Worm (Caenorhabditis elegans) whole organism, late embryonic: ENCODE results near the gene unk-1.

ENCODE experiments used
- C08G9.2 ChIP-seq: sonication (generic microtip); optimal IDR thresholded peaks from 2 replicates; lab custom pipeline; 2016; ENCODE audit warnings: mild to moderate bottlenecking, missing genetic modification characterization, moderate library complexity, missing compliant biosample characterization
- F13H6.1 ChIP-seq: sonication (generic microtip); optimal IDR thresholded peaks from 2 replicates; lab custom pipeline; 2016; ENCODE audit warnings: missing genetic modification characterization, missing compliant biosample characterization
- K02D7.2 ChIP-seq: sonication (generic microtip); optimal IDR thresholded peaks from 2 replicates; lab custom pipeline; 2017; ENCODE audit warnings: mild to moderate bottlenecking, missing genetic modification characterization, missing compliant biosample characterization
- K09A11.1 ChIP-seq: sonication (generic microtip); optimal IDR thresholded peaks from 2 replicates; lab custom pipeline; 2017; ENCODE audit warnings: antibody characterized with exemption, mild to moderate bottlenecking, missing genetic modification characterization, missing compliant biosample characterization; ENCODE audit not compliant: insufficient read depth
- ama-1 ChIP-seq: fragments of 150-350 bp; optimal IDR thresholded peaks from 2 replicates; lab custom pipeline; 2014
- ceh-14 ChIP-seq: sonication (generic microtip); optimal IDR thresholded peaks from 2 replicates; lab custom pipeline; 2016; ENCODE audit warnings: missing genotype, missing genetic modification characterization, missing compliant biosample characterization
- ceh-18 ChIP-seq: sonication (generic microtip); optimal IDR thresholded peaks from 2 replicates; lab custom pipeline; 2016; ENCODE audit warnings: missing genetic modification characterization, missing compliant biosample characterization
- ceh-2 ChIP-seq: sonication (generic microtip); optimal IDR thresholded peaks from 2 replicates; lab custom pipeline; 2016; ENCODE audit warnings: missing genotype, missing genetic modification characterization, missing compliant biosample characterization
- ceh-22 ChIP-seq: sonication (generic microtip); optimal IDR thresholded peaks from 2 replicates; lab custom pipeline; 2017; ENCODE audit warnings: missing biosample characterization, missing genetic modification characterization
- ceh-31 ChIP-seq: sonication (generic microtip); optimal IDR thresholded peaks from 2 replicates; lab custom pipeline; 2016; ENCODE audit warnings: missing genetic modification characterization, missing compliant biosample characterization
- ceh-34 ChIP-seq: sonication (generic microtip); optimal IDR thresholded peaks from 2 replicates; lab custom pipeline; 2016; ENCODE audit warnings: mild to moderate bottlenecking, missing genetic modification characterization, missing compliant biosample characterization
- ceh-48 ChIP-seq: sonication (generic microtip); optimal IDR thresholded peaks from 2 replicates; lab custom pipeline; 2016; ENCODE audit warnings: missing genetic modification characterization, inconsistent platforms, missing compliant biosample characterization
- ceh-9 ChIP-seq: sonication (generic microtip); optimal IDR thresholded peaks from 2 replicates; lab custom pipeline; 2016; ENCODE audit warnings: mild to moderate bottlenecking, missing genetic modification characterization, inconsistent platforms, missing compliant biosample characterization
- dmd-4 ChIP-seq: sonication (generic microtip); optimal IDR thresholded peaks from 2 replicates; lab custom pipeline; 2016; ENCODE audit warnings: borderline replicate concordance, missing genetic modification characterization, missing compliant biosample characterization
- elt-2 ChIP-seq: sonication (generic microtip); optimal IDR thresholded peaks from 2 replicates; lab custom pipeline; 2016; ENCODE audit warnings: missing genetic modification reagents, missing genetic modification characterization, missing compliant biosample characterization
- elt-4 ChIP-seq: sonication (generic microtip); optimal IDR thresholded peaks from 2 replicates; lab custom pipeline; 2016; ENCODE audit warnings: missing genetic modification characterization, missing compliant biosample characterization
- fax-1 ChIP-seq: sonication (generic microtip); optimal IDR thresholded peaks from 2 replicates; lab custom pipeline; 2016; ENCODE audit warnings: missing genotype, missing genetic modification characterization, missing compliant biosample characterization
- fkh-6 ChIP-seq: sonication (generic microtip); optimal IDR thresholded peaks from 2 replicates; lab custom pipeline; 2016; ENCODE audit warnings: missing genetic modification characterization, missing compliant biosample characterization
- hlh-13 ChIP-seq: fragments of 200-800 bp; sonication (Bioruptor generic); optimal IDR thresholded peaks from 2 replicates; lab custom pipeline; 2018; ENCODE audit warnings: mild to moderate bottlenecking, missing genetic modification characterization, missing compliant biosample characterization
- hlh-15 ChIP-seq: sonication (generic microtip); optimal IDR thresholded peaks from 2 replicates; lab custom pipeline; 2016; ENCODE audit warnings: missing genetic modification characterization, missing compliant biosample characterization
- hlh-30 ChIP-seq: sonication (generic microtip); optimal IDR thresholded peaks from 2 replicates; lab custom pipeline; 2017; ENCODE audit warnings: antibody characterized with exemption, missing genetic modification characterization, missing compliant biosample characterization; ENCODE audit not compliant: insufficient read depth
- hlh-6 ChIP-seq: sonication (generic microtip); optimal IDR thresholded peaks from 2 replicates; lab custom pipeline; 2016; ENCODE audit warnings: missing genotype, missing genetic modification characterization, missing compliant biosample characterization
- hlh-8 ChIP-seq: sonication (generic microtip); optimal IDR thresholded peaks from 2 replicates; lab custom pipeline; 2016; ENCODE audit warnings: missing genotype, missing genetic modification characterization, missing compliant biosample characterization
- madf-2 ChIP-seq: sonication (generic microtip); optimal IDR thresholded peaks from 2 replicates; lab custom pipeline; 2017; ENCODE audit warnings: missing genetic modification characterization, missing compliant biosample characterization
- mec-3 ChIP-seq: sonication (generic microtip); optimal IDR thresholded peaks from 2 replicates; lab custom pipeline; 2016; ENCODE audit warnings: borderline replicate concordance, missing genetic modification characterization, missing compliant biosample characterization
- nfya-1 ChIP-seq: sonication (generic microtip); optimal IDR thresholded peaks from 2 replicates; lab custom pipeline; 2017; ENCODE audit warnings: missing genetic modification characterization, mild to moderate bottlenecking, missing compliant biosample characterization, antibody characterized with exemption, moderate library complexity
- nhr-232 ChIP-seq: sonication (generic microtip); optimal IDR thresholded peaks from 2 replicates; lab custom pipeline; 2016; ENCODE audit warnings: missing genetic modification characterization, missing compliant biosample characterization
- pag-3 ChIP-seq: sonication (generic microtip); optimal IDR thresholded peaks from 2 replicates; lab custom pipeline; 2016; ENCODE audit warnings: missing compliant biosample characterization, missing genetic modification characterization, borderline replicate concordance
- pat-9 ChIP-seq: fragments of 200-800 bp; sonication (Bioruptor generic); optimal IDR thresholded peaks from 2 replicates; lab custom pipeline; 2018; ENCODE audit warnings: mild to moderate bottlenecking, missing genetic modification characterization, moderate library complexity, missing compliant biosample characterization
- pax-1 ChIP-seq: fragments of 150-350 bp; optimal IDR thresholded peaks from 2 replicates; lab custom pipeline; 2014; ENCODE audit warnings: missing biosample characterization, missing genetic modification characterization
- pha-2 ChIP-seq: sonication (generic microtip); optimal IDR thresholded peaks from 2 replicates; lab custom pipeline; 2017; ENCODE audit warnings: mild to moderate bottlenecking, missing genetic modification characterization, missing compliant biosample characterization
- ref-2 ChIP-seq: sonication (generic microtip); optimal IDR thresholded peaks from 2 replicates; lab custom pipeline; 2016; ENCODE audit warnings: missing genetic modification characterization, missing compliant biosample characterization
- rnt-1 ChIP-seq: sonication (generic microtip); optimal IDR thresholded peaks from 2 replicates; lab custom pipeline; 2016; ENCODE audit warnings: missing genetic modification characterization, missing compliant biosample characterization
- sdc-2 ChIP-seq: sonication (generic microtip); optimal IDR thresholded peaks from 2 replicates; lab custom pipeline; 2016; ENCODE audit warnings: missing genotype, missing genetic modification characterization, missing compliant biosample characterization
- syd-9 ChIP-seq: sonication (generic microtip); optimal IDR thresholded peaks from 2 replicates; lab custom pipeline; 2016; ENCODE audit warnings: mild to moderate bottlenecking, missing genetic modification characterization, moderate library complexity, missing compliant biosample characterization
- tbx-2 ChIP-seq: sonication (generic microtip); optimal IDR thresholded peaks from 2 replicates; lab custom pipeline; 2016; ENCODE audit warnings: missing genetic modification characterization, missing compliant biosample characterization
- tbx-7 ChIP-seq: sonication (generic microtip); optimal IDR thresholded peaks from 2 replicates; lab custom pipeline; 2016; ENCODE audit warnings: missing genotype, missing genetic modification characterization, missing compliant biosample characterization
- unc-3 ChIP-seq, 2 experiments: fragments of 200-800 bp in 1 of 2; sonication (Bioruptor generic) in 1 of 2; sonication (generic microtip) in 1 of 2; conservative IDR thresholded peaks in 1 of 2; optimal IDR thresholded peaks in 1 of 2; 2 replicates each; pipeline versions ENCODE4 v1.3.6 to Lab custom; 2016 to 2022; ENCODE audit warnings: missing compliant biosample characterization in 2 of 2, missing genetic modification characterization in 2 of 2, missing genetic modification reagents in 1 of 2
- unc-42 ChIP-seq: sonication (generic microtip); optimal IDR thresholded peaks from 2 replicates; lab custom pipeline; 2016; ENCODE audit warnings: missing genotype, missing genetic modification characterization, missing compliant biosample characterization
- unc-55 ChIP-seq: sonication (generic microtip); optimal IDR thresholded peaks from 2 replicates; lab custom pipeline; 2017; ENCODE audit warnings: missing biosample characterization, missing genetic modification reagents, missing genetic modification characterization
- ztf-16 ChIP-seq: sonication (generic microtip); optimal IDR thresholded peaks from 2 replicates; lab custom pipeline; 2017; ENCODE audit warnings: missing genetic modification characterization, missing compliant biosample characterization

The unk-1 gene

ce11 chrX:8037365-8037764 is 22.6 kb downstream of the unk-1 start:
- no peak for TF ChIP-seq ztf-16 (tag; lab: Kevin White, UChicago)
- no peak for TF ChIP-seq C08G9.2 (tag; lab: Kevin White, UChicago)
- no peak for TF ChIP-seq hlh-30 (tag; lab: Kevin White, UChicago)
- TF ChIP-seq tbx-7 (tag; lab: Kevin White, UChicago) = no peak
- TF ChIP-seq unc-3 (GFP tag; conservative IDR thresholded peaks at IDR 0.05; lab: Robert Waterston, UW) = no peak
- no peak for TF ChIP-seq unc-3 (tag; optimal IDR thresholded peaks at IDR 0.05; lab: Kevin White, UChicago)
- no peak for TF ChIP-seq ceh-48 (tag; lab: Kevin White, UChicago)
- no peak for TF ChIP-seq ceh-22 (tag; lab: Kevin White, UChicago)
- no peak for TF ChIP-seq K09A11.1 (tag; lab: Kevin White, UChicago)

- TF ChIP-seq sdc-2 (tag; lab: Kevin White, UChicago) (peak; percentile 83), ceh-31 (tag; lab: Kevin White, UChicago) (no peak)
Measured at ce11 chrX:8040967-8041366, 26.2 kb downstream of the unk-1 start, which contains the start of gene xol-1. xol-1 (plus strand) TSS chrX:8041313.

- TF ChIP-seq fkh-6 = no peak
- TF ChIP-seq sdc-2 (tag; lab: Kevin White, UChicago) = no peak
Measured at ce11 chrX:8045152-8045551, 30.4 kb downstream of the unk-1 start, which contains the start of gene C18A11.4. C18A11.4 (plus strand) TSS chrX:8045518.

- peak; percentile 96 for TF ChIP-seq sdc-2 (tag; lab: Kevin White, UChicago)
- no peak for TF ChIP-seq ceh-9 (tag; lab: Kevin White, UChicago)
Measured at ce11 chrX:8048637-8049036, 33.9 kb downstream of the unk-1 start.

ce11 chrX:8052055-8052454 is 37.3 kb downstream of the unk-1 start:
- peak; percentile 19 for TF ChIP-seq unc-55 (GFP tag; lab: Kevin White, UChicago)
- no peak for TF ChIP-seq syd-9 (tag; lab: Kevin White, UChicago)

ce11 chrX:8053008-8053441 is 38.2 kb downstream of the unk-1 start:
- TF ChIP-seq ceh-14 (tag; lab: Kevin White, UChicago) (no peak), unc-42 (tag; lab: Kevin White, UChicago) (no peak), elt-2 (tag; lab: Kevin White, UChicago) (no peak), pag-3 (no peak), ceh-22 (tag; lab: Kevin White, UChicago) (no peak), tbx-2 (tag; lab: Kevin White, UChicago) (peak; percentile 26), ceh-18 (peak; percentile 90), fkh-6 (peak; percentile 4), hlh-15 (tag; lab: Kevin White, UChicago) (no peak), nhr-232 (no peak), pha-2 (tag; lab: Kevin White, UChicago) (no peak), hlh-8 (tag; lab: Kevin White, UChicago) (no peak), ceh-2 (tag; lab: Kevin White, UChicago) (no peak), madf-2 (no peak), hlh-6 (tag; lab: Kevin White, UChicago) (no peak), K09A11.1 (tag; lab: Kevin White, UChicago) (no peak), ama-1 (lab: Kevin White, UChicago) (no peak), hlh-13 (GFP tag; lab: Kevin White, UChicago) (no peak), dmd-4 (tag; lab: Kevin White, UChicago) (no peak), nfya-1 (tag; lab: Kevin White, UChicago) (peak; percentile 33), ceh-34 (tag; lab: Kevin White, UChicago) (peak; percentile 53), mec-3 (tag; lab: Kevin White, UChicago) (no peak), elt-4 (tag; lab: Kevin White, UChicago) (no peak), pat-9 (peak; percentile 68), fax-1 (tag; lab: Kevin White, UChicago) (no peak), pax-1 (tag; lab: Kevin White, UChicago) (no peak), sdc-2 (tag; lab: Kevin White, UChicago) (peak; percentile 65), ref-2 (tag; lab: Kevin White, UChicago) (no peak), ceh-31 (tag; lab: Kevin White, UChicago) (peak; percentile 1), K02D7.2 (tag; lab: Kevin White, UChicago) (no peak), rnt-1 (tag; lab: Kevin White, UChicago) (peak; percentile 82), F13H6.1 (peak; percentile 8)
